Fruit fly (Drosophila melanogaster): ENCODE results near the gene Vps36.
A peak's percentile ranks its signal among the peaks of the same experiment; 100 is the strongest.

Gene Vps36

dm6 chr3L:13478339-13479203, 34.3 kb downstream of the Vps36 start (continued):
- TF ChIP-seq toy (GFP tag; IDR thresholded peaks at IDR 0.05), result no peak
- no peak for TF ChIP-seq CG2129 (GFP tag; IDR thresholded peaks at IDR 0.05; ENCODE audit: partially characterized antibody)
- peak; percentile 32 for TF ChIP-seq CG15514 (GFP tag; optimal IDR thresholded peaks at IDR 0.05)
- TF ChIP-seq Sin3A (optimal IDR thresholded peaks at IDR 0.05), result no peak
- no peak for TF ChIP-seq CG5953 (GFP tag; IDR thresholded peaks at IDR 0.05)
- TF ChIP-seq CG14965 (GFP tag; optimal IDR thresholded peaks at IDR 0.05; ENCODE audit: borderline replicate concordance), result no peak
- TF ChIP-seq Vsx1 (GFP tag; optimal IDR thresholded peaks at IDR 0.05), result no peak
- TF ChIP-seq MBD-R2 (GFP tag; IDR thresholded peaks at IDR 0.05), result no peak
- no peak for TF ChIP-seq chm (GFP tag; IDR thresholded peaks at IDR 0.05)
- TF ChIP-seq CG10565 (GFP tag; optimal IDR thresholded peaks at IDR 0.05), result no peak
- no peak for TF ChIP-seq Hey (tag; optimal IDR thresholded peaks at IDR 0.05)
- TF ChIP-seq ap (GFP tag; IDR thresholded peaks at IDR 0.05), result no peak
- TF ChIP-seq sc (optimal IDR thresholded peaks at IDR 0.05), result no peak
- TF ChIP-seq sc (GFP tag; optimal IDR thresholded peaks at IDR 0.05), result no peak
- no peak for TF ChIP-seq wor (GFP tag; IDR thresholded peaks at IDR 0.05)
- TF ChIP-seq CG8478 (optimal IDR thresholded peaks at IDR 0.05), result no peak
- TF ChIP-seq wek (GFP tag; optimal IDR thresholded peaks at IDR 0.05), result no peak
- no peak for TF ChIP-seq sisA (GFP tag; IDR thresholded peaks at IDR 0.05)
- TF ChIP-seq tin (GFP tag; optimal IDR thresholded peaks at IDR 0.05), result no peak
- no peak for TF ChIP-seq Sox100B (GFP tag; optimal IDR thresholded peaks at IDR 0.05)
- no peak for TF ChIP-seq D19B (GFP tag; optimal IDR thresholded peaks at IDR 0.05)
- no peak; the same call in 1 of the 2 replicates for TF ChIP-seq amos (GFP tag; IDR thresholded peaks at IDR 0.05; ENCODE audit: partially characterized antibody)
- no peak for TF ChIP-seq twi (tag; optimal IDR thresholded peaks at IDR 0.05)
- TF ChIP-seq CG14710 (tag; optimal IDR thresholded peaks at IDR 0.05), result no peak
- TF ChIP-seq NK7.1 (GFP tag; optimal IDR thresholded peaks at IDR 0.05), result no peak
- TF ChIP-seq seq (GFP tag; IDR thresholded peaks at IDR 0.05), result no peak
- TF ChIP-seq CG6272 (GFP tag; IDR thresholded peaks at IDR 0.05), result no peak
- TF ChIP-seq CG30403 (GFP tag; optimal IDR thresholded peaks at IDR 0.05), result no peak
- no peak for TF ChIP-seq CG4854 (GFP tag; optimal IDR thresholded peaks at IDR 0.05)
- no peak for TF ChIP-seq hb (GFP tag; IDR thresholded peaks at IDR 0.05; ENCODE audit: partially characterized antibody)
- TF ChIP-seq insv (GFP tag; optimal IDR thresholded peaks at IDR 0.05), result no peak
- TF ChIP-seq CG7928 (GFP tag; optimal IDR thresholded peaks at IDR 0.05), result no peak
- TF ChIP-seq Dref (GFP tag; IDR thresholded peaks at IDR 0.05), result no peak
- TF ChIP-seq fd102C (GFP tag; optimal IDR thresholded peaks at IDR 0.05), result no peak
- no peak for TF ChIP-seq CG12744 (GFP tag; optimal IDR thresholded peaks at IDR 0.05)
- no peak for TF ChIP-seq Doc2 (GFP tag; IDR thresholded peaks at IDR 0.05)
- no peak for TF ChIP-seq zf30C (GFP tag; optimal IDR thresholded peaks at IDR 0.05)
- no peak for TF ChIP-seq CG8388 (GFP tag; optimal IDR thresholded peaks at IDR 0.05)
- TF ChIP-seq CTCF (GFP tag; optimal IDR thresholded peaks at IDR 0.05), result no peak
- TF ChIP-seq pfk (GFP tag; optimal IDR thresholded peaks at IDR 0.05), result no peak
- no peak for TF ChIP-seq inv (GFP tag; IDR thresholded peaks at IDR 0.05; ENCODE audit: partially characterized antibody)
- no peak for TF ChIP-seq exex (tag; optimal IDR thresholded peaks at IDR 0.05)
- no peak for TF ChIP-seq nau (GFP tag; optimal IDR thresholded peaks at IDR 0.05)
- no peak for TF ChIP-seq luna (GFP tag; optimal IDR thresholded peaks at IDR 0.05)
- peak; percentile 31 for TF ChIP-seq lab (GFP tag; optimal IDR thresholded peaks at IDR 0.05)
- TF ChIP-seq CG11398 (GFP tag; optimal IDR thresholded peaks at IDR 0.05), result no peak
- TF ChIP-seq peb (GFP tag; IDR thresholded peaks at IDR 0.05), result no peak
- TF ChIP-seq dmrt11E (tag; optimal IDR thresholded peaks at IDR 0.05), result no peak
- no peak for TF ChIP-seq CG12942 (GFP tag; optimal IDR thresholded peaks at IDR 0.05)
- no peak for TF ChIP-seq dati (GFP tag; IDR thresholded peaks at IDR 0.05)
- no peak for TF ChIP-seq B-H2 (GFP tag; optimal IDR thresholded peaks at IDR 0.05)

Data from whole organism, embryonic.